Worm (Caenorhabditis elegans) whole organism, L4/young adult: ENCODE measurements around the gene srh-62.

Source experiments
- W03F9.2 ChIP-seq: fragments of 150-350 bp; optimal IDR thresholded peaks from 2 replicates; lab custom pipeline; 2014; ENCODE audit warnings: missing biosample characterization, missing genetic modification characterization
- dao-5 ChIP-seq: sonication (generic microtip); optimal IDR thresholded peaks from 2 replicates; lab custom pipeline; 2016; ENCODE audit warnings: missing genotype, missing genetic modification characterization, moderate library complexity, missing compliant biosample characterization
- him-1 ChIP-seq: sonication (generic microtip); optimal IDR thresholded peaks from 2 replicates; lab custom pipeline; 2016; ENCODE audit warnings: missing genotype, missing genetic modification reagents, missing genetic modification characterization, missing compliant biosample characterization

ce11 chrV:361291-361690 is 41.6 kb downstream of the srh-62 start:
- TF ChIP-seq him-1 (tag; lab: Kevin White, UChicago) (no peak), W03F9.2 (no peak), dao-5 (tag; lab: Kevin White, UChicago) (no peak)
